Fruit fly (Drosophila melanogaster) whole organism, adult: ENCODE data around the gene CG18088.

Source experiments
- CG11617 ChIP-seq: fragments of 200-800 bp; sonication (Bioruptor generic); optimal IDR thresholded peaks from 2 replicates; lab custom pipeline; 2017; ENCODE audit warnings: mild to moderate bottlenecking, missing biosample characterization, missing genetic modification reagents, missing genetic modification characterization
- CG12768 ChIP-seq: fragments of 200-800 bp; sonication (Bioruptor generic); optimal IDR thresholded peaks from 2 replicates; lab custom pipeline; 2017; ENCODE audit warnings: missing biosample characterization, missing genetic modification characterization, mild to moderate bottlenecking, moderate library complexity, missing genetic modification reagents
- CG14711 ChIP-seq: fragments of 200-800 bp; sonication (Bioruptor generic); optimal IDR thresholded peaks from 2 replicates; lab custom pipeline; 2018; ENCODE audit warnings: missing biosample characterization, mild to moderate bottlenecking, missing genetic modification characterization, moderate library complexity
- CG1620 ChIP-seq: fragments of 200-800 bp; sonication (Bioruptor generic); optimal IDR thresholded peaks from 2 replicates; lab custom pipeline; 2016; ENCODE audit warnings: missing biosample characterization, missing genetic modification characterization
- CG33017 ChIP-seq: fragments of 200-800 bp; sonication (Bioruptor generic); optimal IDR thresholded peaks from 2 replicates; lab custom pipeline; 2018; ENCODE audit warnings: missing biosample characterization, mild to moderate bottlenecking, missing genetic modification characterization, moderate library complexity
- CG5204 ChIP-seq: fragments of 200-800 bp; sonication (Bioruptor generic); optimal IDR thresholded peaks from 2 replicates; lab custom pipeline; 2016; ENCODE audit warnings: missing biosample characterization, missing genetic modification characterization
- CG7045 ChIP-seq: fragments of 200-800 bp; sonication (Bioruptor generic); optimal IDR thresholded peaks from 2 replicates; lab custom pipeline; 2017; ENCODE audit warnings: missing biosample characterization, mild to moderate bottlenecking, missing genetic modification characterization
- CG7101 ChIP-seq: fragments of 200-800 bp; sonication (Bioruptor generic); optimal IDR thresholded peaks from 2 replicates; lab custom pipeline; 2018; ENCODE audit warnings: missing biosample characterization, mild to moderate bottlenecking, missing genetic modification characterization, moderate library complexity
- Clk ChIP-seq: fragments of 200-800 bp; sonication (Bioruptor generic); optimal IDR thresholded peaks from 2 replicates; lab custom pipeline; 2017; ENCODE audit warnings: missing biosample characterization, missing genetic modification characterization
- Crg-1 ChIP-seq: fragments of 200-800 bp; sonication (Bioruptor generic); optimal IDR thresholded peaks from 2 replicates; lab custom pipeline; 2016; ENCODE audit warnings: missing biosample characterization, missing genetic modification characterization
- Hr96 ChIP-seq: fragments of 200-800 bp; sonication (Bioruptor generic); optimal IDR thresholded peaks from 2 replicates; lab custom pipeline; 2016; ENCODE audit warnings: missing biosample characterization, missing genetic modification characterization
- Mnt ChIP-seq: fragments of 200-800 bp; sonication (Bioruptor generic); optimal IDR thresholded peaks from 2 replicates; lab custom pipeline; 2016; ENCODE audit warnings: missing biosample characterization, mild to moderate bottlenecking, missing genetic modification characterization
- bab1 ChIP-seq: fragments of 200-800 bp; sonication (Bioruptor generic); optimal IDR thresholded peaks from 3 replicates; lab custom pipeline; 2019; ENCODE audit warnings: missing biosample characterization, mild to moderate bottlenecking, missing genetic modification characterization, moderate library complexity
- cic ChIP-seq: fragments of 200-800 bp; sonication (Bioruptor generic); optimal IDR thresholded peaks from 2 replicates; lab custom pipeline; 2017; ENCODE audit warnings: missing biosample characterization, mild to moderate bottlenecking, missing genetic modification characterization, moderate library complexity
- cnc ChIP-seq, 2 experiments: fragments of >200 bp; optimal IDR thresholded peaks; 2 replicates each; lab custom pipeline; 2017
- kay ChIP-seq: fragments of 200-800 bp; sonication (Bioruptor generic); peaks from one replicate; lab custom pipeline; 2016; ENCODE audit warnings: missing biosample characterization, missing genetic modification characterization, borderline replicate concordance
- ovo ChIP-seq: fragments of 200-800 bp; sonication (Bioruptor generic); optimal IDR thresholded peaks from 2 replicates; lab custom pipeline; 2016; ENCODE audit warnings: missing biosample characterization, missing genetic modification characterization
- pad ChIP-seq: fragments of 200-800 bp; sonication (Bioruptor generic); optimal IDR thresholded peaks from 3 replicates; lab custom pipeline; 2017; ENCODE audit warnings: missing biosample characterization, missing genetic modification characterization, mild to moderate bottlenecking, moderate library complexity, missing genetic modification reagents
- tj ChIP-seq: fragments of 200-800 bp; sonication (Bioruptor generic); optimal IDR thresholded peaks from 3 replicates; lab custom pipeline; 2017; ENCODE audit warnings: missing biosample characterization, mild to moderate bottlenecking, missing genetic modification characterization, moderate library complexity
- toe ChIP-seq: fragments of 200-800 bp; sonication (Bioruptor generic); optimal IDR thresholded peaks from 2 replicates; lab custom pipeline; 2016; ENCODE audit warnings: missing biosample characterization, missing genetic modification characterization

Gene CG18088

dm6 chr2L:8967235-8967634 lies at the start of gene CG18088:
CG18088 (plus strand) TSS chr2L:8967535.
- no peak for TF ChIP-seq tj (GFP tag; lab: Kevin White, UChicago)

dm6 chr2L:8919638-8920037 lies 47.7 kb upstream of the CG18088 start:
- no peak for TF ChIP-seq cic (GFP tag; lab: Kevin White, UChicago)
- no peak for TF ChIP-seq CG7045 (GFP tag; lab: Kevin White, UChicago)
- TF ChIP-seq toe (GFP tag; lab: Kevin White, UChicago), result no peak
- no peak for TF ChIP-seq CG1620 (GFP tag; lab: Kevin White, UChicago)
- no peak for TF ChIP-seq pad
- no peak for TF ChIP-seq bab1 (GFP tag; lab: Kevin White, UChicago)
- TF ChIP-seq kay (GFP tag; lab: Kevin White, UChicago), result no peak
- TF ChIP-seq CG5204, result no peak
- no peak for TF ChIP-seq CG11617

dm6 chr2L:8920294-8920693 lies 47.0 kb upstream of the CG18088 start:
- TF ChIP-seq CG5204, result no peak
- TF ChIP-seq CG7101 (tag; lab: Kevin White, UChicago), result no peak
- TF ChIP-seq CG7045 (GFP tag; lab: Kevin White, UChicago), result no peak
- TF ChIP-seq pad, result no peak
- no peak for TF ChIP-seq Crg-1 (GFP tag; lab: Kevin White, UChicago)
- TF ChIP-seq cic (GFP tag; lab: Kevin White, UChicago), result no peak
- no peak for TF ChIP-seq CG12768 (GFP tag; lab: Kevin White, UChicago)
- TF ChIP-seq kay (GFP tag; lab: Kevin White, UChicago), result no peak
- TF ChIP-seq Clk (GFP tag; lab: Kevin White, UChicago), result no peak
- no peak for TF ChIP-seq CG14711 (tag; lab: Kevin White, UChicago)

dm6 chr2L:8921934-8922333 lies 45.4 kb upstream of the CG18088 start:
- TF ChIP-seq cnc (optimal IDR thresholded peaks at IDR 0.05; lab: Kevin White, UChicago) (no peak), CG14711 (tag; lab: Kevin White, UChicago) (no peak), cic (GFP tag; lab: Kevin White, UChicago) (no peak), CG5204 (no peak), Hr96 (no peak), CG1620 (GFP tag; lab: Kevin White, UChicago) (no peak), Crg-1 (GFP tag; lab: Kevin White, UChicago) (no peak), ovo (no peak), toe (GFP tag; lab: Kevin White, UChicago) (no peak), CG12768 (GFP tag; lab: Kevin White, UChicago) (no peak), CG11617 (no peak)

dm6 chr2L:8923405-8923804 lies 43.9 kb upstream of the CG18088 start:
- no peak for TF ChIP-seq Clk (GFP tag; lab: Kevin White, UChicago)
- TF ChIP-seq Mnt (GFP tag; lab: Kevin White, UChicago), result no peak
- no peak for TF ChIP-seq kay (GFP tag; lab: Kevin White, UChicago)
- TF ChIP-seq tj (GFP tag; lab: Kevin White, UChicago), result no peak
- no peak for TF ChIP-seq bab1 (GFP tag; lab: Kevin White, UChicago)
- TF ChIP-seq Hr96, result no peak
- TF ChIP-seq CG7045 (GFP tag; lab: Kevin White, UChicago), result no peak
- TF ChIP-seq CG1620 (GFP tag; lab: Kevin White, UChicago), result no peak
- no peak for TF ChIP-seq CG12768 (GFP tag; lab: Kevin White, UChicago)
- no peak for TF ChIP-seq cic (GFP tag; lab: Kevin White, UChicago)
- TF ChIP-seq toe (GFP tag; lab: Kevin White, UChicago), result no peak

dm6 chr2L:8931176-8931575 lies 36.2 kb upstream of the CG18088 start:
- no peak for TF ChIP-seq ovo

- peak; percentile 63 for TF ChIP-seq cic (GFP tag; lab: Kevin White, UChicago)
- peak; percentile 78 for TF ChIP-seq kay (GFP tag; lab: Kevin White, UChicago)
- TF ChIP-seq CG7045 (GFP tag; lab: Kevin White, UChicago), result no peak
Observed at dm6 chr2L:8933710-8934242, 33.6 kb upstream of the CG18088 start, which contains the start of gene Tsp29Fa. Tsp29Fa (plus strand) TSS chr2L:8933962.

- peak; percentile 73 for TF ChIP-seq Clk (GFP tag; lab: Kevin White, UChicago)
- TF ChIP-seq CG7101 (tag; lab: Kevin White, UChicago), result peak; percentile 86
- peak; percentile 35 for TF ChIP-seq CG1620 (GFP tag; lab: Kevin White, UChicago)
- no peak for TF ChIP-seq bab1 (GFP tag; lab: Kevin White, UChicago)
- no peak for TF ChIP-seq kay (GFP tag; lab: Kevin White, UChicago)
- TF ChIP-seq pad, result peak; percentile 57
- peak; percentile 87 for TF ChIP-seq CG7045 (GFP tag; lab: Kevin White, UChicago)
- TF ChIP-seq Crg-1 (GFP tag; lab: Kevin White, UChicago), result no peak
- peak; percentile 24 for TF ChIP-seq Mnt (GFP tag; lab: Kevin White, UChicago)
- TF ChIP-seq toe (GFP tag; lab: Kevin White, UChicago), result peak; percentile 82
- TF ChIP-seq ovo, result peak; percentile 19
- TF ChIP-seq CG12768 (GFP tag; lab: Kevin White, UChicago), result peak; percentile 90
- peak; percentile 81 for TF ChIP-seq Hr96
- TF ChIP-seq CG14711 (tag; lab: Kevin White, UChicago), result peak; percentile 69
- peak; percentile 40 for TF ChIP-seq tj (GFP tag; lab: Kevin White, UChicago)
- TF ChIP-seq CG33017 (tag; lab: Kevin White, UChicago), result peak; percentile 89
- no peak for TF ChIP-seq cic (GFP tag; lab: Kevin White, UChicago)
- TF ChIP-seq cnc (optimal IDR thresholded peaks at IDR 0.05; lab: Kevin White, UChicago), result no peak
- TF ChIP-seq CG11617, result peak; percentile 88
- peak; percentile 90 for TF ChIP-seq CG5204
Observed at dm6 chr2L:8937003-8937402, 30.3 kb upstream of the CG18088 start, which contains the start of gene Tsp29Fb. Tsp29Fb (plus strand) TSS chr2L:8937390.
